Fruit fly (Drosophila melanogaster) whole organism, wandering third instar larva: Measurements from ENCODE around the gene RpL40.

Experiments used
- Abd-B ChIP-seq: fragments of >200 bp; optimal IDR thresholded peaks from 2 replicates; lab custom pipeline; 2017; ENCODE audit warnings: missing biosample characterization, missing genetic modification characterization
- CG9705 ChIP-seq: fragments of 200-800 bp; sonication (Bioruptor generic); optimal IDR thresholded peaks from 2 replicates; lab custom pipeline; 2018; ENCODE audit warnings: missing biosample characterization, mild to moderate bottlenecking, missing genetic modification characterization
- Hr78 ChIP-seq: fragments of >200 bp; optimal IDR thresholded peaks from 2 replicates; lab custom pipeline; 2017; ENCODE audit warnings: missing biosample characterization, missing genetic modification characterization
- Hr83 ChIP-seq: fragments of 200-300 bp; sonication (Bioruptor generic); optimal IDR thresholded peaks from 2 replicates; lab custom pipeline; 2016; ENCODE audit warnings: missing biosample characterization, mild to moderate bottlenecking, missing genetic modification characterization, moderate library complexity; ENCODE audit not compliant: poor library complexity, severe bottlenecking
- Vsx2 ChIP-seq: fragments of 200-300, 225-300 bp; sonication (Bioruptor generic); optimal IDR thresholded peaks from 2 replicates; lab custom pipeline; 2018; ENCODE audit warnings: missing biosample characterization, missing genetic modification characterization; ENCODE audit not compliant: partially characterized antibody
- br ChIP-seq: fragments of 200-800 bp; sonication (Bioruptor generic); optimal IDR thresholded peaks from 2 replicates; lab custom pipeline; 2016; ENCODE audit warnings: missing biosample characterization, missing genetic modification characterization
- dl ChIP-seq, 2 experiments: fragments of 175-275, 200-275 bp in 1 of 2; fragments of 200-275 bp in 1 of 2; sonication (Bioruptor generic); optimal IDR thresholded peaks; lab custom pipeline; 2018; ENCODE audit warnings: mild to moderate bottlenecking in 2 of 2, missing biosample characterization in 2 of 2, missing genetic modification characterization in 2 of 2, moderate library complexity in 2 of 2; ENCODE audit not compliant: partially characterized antibody in 2 of 2, insufficient read depth in 1 of 2
- ey ChIP-seq: fragments of 200-800 bp; sonication (Bioruptor generic); optimal IDR thresholded peaks from 2 replicates; lab custom pipeline; 2016; ENCODE audit warnings: missing biosample characterization, missing genetic modification characterization
- h ChIP-seq: fragments of 200-800 bp; sonication (Bioruptor generic); optimal IDR thresholded peaks from 3 replicates; lab custom pipeline; 2016; ENCODE audit warnings: missing biosample characterization, mild to moderate bottlenecking, missing genetic modification characterization
- jim ChIP-seq: fragments of 175-275, 200-325 bp; sonication (Bioruptor generic); optimal IDR thresholded peaks from 2 replicates; lab custom pipeline; 2016; ENCODE audit warnings: missing biosample characterization, mild to moderate bottlenecking, missing genetic modification characterization
- sv ChIP-seq: fragments of 200-800 bp; sonication (Bioruptor generic); optimal IDR thresholded peaks from 3 replicates; lab custom pipeline; 2016; ENCODE audit warnings: missing biosample characterization, missing genetic modification characterization
- tai ChIP-seq: sonication (Bioruptor generic); optimal IDR thresholded peaks from 2 replicates; lab custom pipeline; 2016; ENCODE audit warnings: missing biosample characterization, missing genetic modification characterization
- usp ChIP-seq: fragments of >200 bp; optimal IDR thresholded peaks from 2 replicates; lab custom pipeline; 2017; ENCODE audit warnings: missing biosample characterization, missing genetic modification characterization

- no peak for TF ChIP-seq Vsx2 (GFP tag; lab: Kevin White, UChicago)
- TF ChIP-seq CG9705, result peak; percentile 32
- TF ChIP-seq usp (GFP tag; lab: Kevin White, UChicago), result no peak
- peak; percentile 73 for TF ChIP-seq h (GFP tag; lab: Kevin White, UChicago)
- no peak for TF ChIP-seq jim (GFP tag; lab: Kevin White, UChicago)
- peak; percentile 65 for TF ChIP-seq br (GFP tag; lab: Kevin White, UChicago)
- TF ChIP-seq ey (GFP tag; lab: Kevin White, UChicago), result peak; percentile 87
- TF ChIP-seq Hr78 (GFP tag; lab: Kevin White, UChicago), result no peak
- peak; percentile 43 to 75 for TF ChIP-seq dl (GFP tag; optimal IDR thresholded peaks at IDR 0.05; lab: Kevin White, UChicago; ENCODE audit: insufficient read depth in 1 of 2, partially characterized antibody in 2 of 2)
- TF ChIP-seq Hr83 (GFP tag; lab: Kevin White, UChicago), result no peak
- no peak for TF ChIP-seq sv (GFP tag; lab: Kevin White, UChicago)
- no peak for TF ChIP-seq tai (GFP tag; lab: Kevin White, UChicago)
- no peak for TF ChIP-seq Abd-B
These were observed 5.2 kb upstream of the RpL40 start for dm6 chr2L:4222002-4222920.
